Worm (Caenorhabditis elegans) whole organism, young adult: ENCODE results near the gene F22B5.6.

Experiments
- B0261.1 ChIP-seq: sonication (generic microtip); optimal IDR thresholded peaks from 2 replicates; lab custom pipeline; 2016; ENCODE audit warnings: mild to moderate bottlenecking, missing genetic modification characterization, moderate library complexity, missing compliant biosample characterization
- B0336.3 ChIP-seq: fragments of 200-800 bp; sonication (Bioruptor generic); IDR thresholded peaks from 2 replicates; pipeline ENCODE4 v1.3.6; 2022; ENCODE audit warnings: missing genetic modification characterization, missing compliant biosample characterization
- C17E4.6 ChIP-seq: fragments of 200-800 bp; sonication (Bioruptor generic); IDR thresholded peaks from 2 replicates; pipeline ENCODE4 v1.3.6; 2022; ENCODE audit warnings: missing genetic modification reagents, missing genetic modification characterization, missing compliant biosample characterization
- F22D6.2 ChIP-seq: sonication (generic microtip); optimal IDR thresholded peaks from 2 replicates; lab custom pipeline; 2016; ENCODE audit warnings: mild to moderate bottlenecking, missing genetic modification characterization, missing compliant biosample characterization
- F23B12.7 ChIP-seq: sonication (generic microtip); optimal IDR thresholded peaks from 2 replicates; lab custom pipeline; 2017; ENCODE audit warnings: missing genetic modification characterization, mild to moderate bottlenecking, missing compliant biosample characterization, antibody characterized with exemption, moderate library complexity; ENCODE audit not compliant: insufficient read depth
- F37B4.10 ChIP-seq: fragments of 200-800 bp; sonication (Bioruptor generic); IDR thresholded peaks from 2 replicates; pipeline ENCODE4 v1.3.6; 2022; ENCODE audit warnings: missing genetic modification characterization, missing compliant biosample characterization
- K11D2.4 ChIP-seq: fragments of 200-800 bp; sonication (Bioruptor generic); IDR thresholded peaks from 2 replicates; pipeline ENCODE4 v1.3.6; 2022; ENCODE audit warnings: missing genetic modification reagents, missing genetic modification characterization, missing compliant biosample characterization
- K12H6.12 ChIP-seq: fragments of 200-800 bp; sonication (Bioruptor generic); optimal IDR thresholded peaks from 2 replicates; lab custom pipeline; 2018; ENCODE audit warnings: mild to moderate bottlenecking, missing genetic modification characterization, missing compliant biosample characterization
- Y53G8AR.9 ChIP-seq: fragments of 200-800 bp; sonication (Bioruptor generic); conservative IDR thresholded peaks from 2 replicates; pipeline ENCODE4 v1.3.6; 2022; ENCODE audit warnings: missing genetic modification reagents, missing genetic modification characterization, missing compliant biosample characterization
- Y56A3A.18 ChIP-seq: fragments of 200-800 bp; sonication (Bioruptor generic); IDR thresholded peaks from 2 replicates; pipeline ENCODE4 v1.3.6; 2022; ENCODE audit warnings: missing genetic modification reagents, missing genetic modification characterization, missing compliant biosample characterization
- Y67H2A.10 ChIP-seq: fragments of 200-800 bp; sonication (Bioruptor generic); conservative IDR thresholded peaks from 2 replicates; pipeline ENCODE4 v1.3.6; 2022; ENCODE audit warnings: missing genetic modification reagents, missing genetic modification characterization, missing compliant biosample characterization
- ama-1 ChIP-seq, 3 experiments: fragments of 150-350 bp in 1 of 3; sonication (generic microtip) in 2 of 3; optimal IDR thresholded peaks; 2 replicates each; lab custom pipeline; 2014 to 2018; ENCODE audit warnings: missing biosample characterization in 2 of 3, missing genetic modification characterization in 2 of 3, missing genetic modification reagents in 2 of 3
- attf-6 ChIP-seq: fragments of 200-800 bp; sonication (Bioruptor generic); IDR thresholded peaks from 2 replicates; pipeline ENCODE4 v1.3.6; 2022; ENCODE audit warnings: missing genetic modification reagents, missing genetic modification characterization, missing compliant biosample characterization
- bed-1 ChIP-seq: fragments of 200-800 bp; sonication (Bioruptor generic); IDR thresholded peaks from 2 replicates; pipeline ENCODE4 v1.3.6; 2022; ENCODE audit warnings: missing genetic modification reagents, missing genetic modification characterization, missing compliant biosample characterization
- bed-2 ChIP-seq: fragments of 200-800 bp; sonication (Bioruptor generic); IDR thresholded peaks from 2 replicates; pipeline ENCODE4 v1.3.6; 2022; ENCODE audit warnings: missing genetic modification reagents, missing genetic modification characterization, missing compliant biosample characterization
- cebp-1 ChIP-seq, 2 experiments: fragments of 200-800 bp in 1 of 2; sonication (Bioruptor generic) in 1 of 2; sonication (generic microtip) in 1 of 2; IDR thresholded peaks in 1 of 2; optimal IDR thresholded peaks in 1 of 2; 2 replicates each; pipeline versions ENCODE4 v1.3.6 to Lab custom; 2017 to 2022; ENCODE audit warnings: missing compliant biosample characterization in 2 of 2, missing genetic modification characterization in 2 of 2, mild to moderate bottlenecking in 1 of 2, missing genetic modification reagents in 1 of 2, moderate library complexity in 1 of 2
- ceh-100 ChIP-seq: fragments of 200-800 bp; sonication (Bioruptor generic); IDR thresholded peaks from 2 replicates; pipeline ENCODE4 v1.3.6; 2022; ENCODE audit warnings: missing genetic modification reagents, missing genetic modification characterization, missing compliant biosample characterization
- ceh-91 ChIP-seq: fragments of 200-800 bp; sonication (Bioruptor generic); IDR thresholded peaks from 2 replicates; pipeline ENCODE4 v1.3.6; 2022; ENCODE audit warnings: missing genetic modification reagents, missing genetic modification characterization, missing compliant biosample characterization
- chd-7 ChIP-seq: sonication (generic microtip); optimal IDR thresholded peaks from 2 replicates; lab custom pipeline; 2016; ENCODE audit warnings: mild to moderate bottlenecking, missing genetic modification characterization, moderate library complexity, missing compliant biosample characterization
- efl-1 ChIP-seq: fragments of 150-350 bp; optimal IDR thresholded peaks from 2 replicates; lab custom pipeline; 2014; ENCODE audit warnings: missing biosample characterization, missing genetic modification reagents, missing genetic modification characterization
- egl-44 ChIP-seq: fragments of 200-800 bp; sonication (Bioruptor generic); IDR thresholded peaks from 2 replicates; pipeline ENCODE4 v1.3.6; 2022; ENCODE audit warnings: missing genetic modification reagents, missing genetic modification characterization, missing compliant biosample characterization
- ekl-4 ChIP-seq: fragments of 200-800 bp; sonication (Bioruptor generic); IDR thresholded peaks from 2 replicates; pipeline ENCODE4 v1.3.6; 2022; ENCODE audit warnings: missing genetic modification reagents, missing genetic modification characterization, missing compliant biosample characterization
- fkh-3 ChIP-seq: sonication (generic microtip); optimal IDR thresholded peaks from 2 replicates; lab custom pipeline; 2016; ENCODE audit warnings: mild to moderate bottlenecking, missing genetic modification characterization, missing compliant biosample characterization
- gei-17 ChIP-seq: fragments of 200-800 bp; sonication (Bioruptor generic); optimal IDR thresholded peaks from 2 replicates; lab custom pipeline; 2018; ENCODE audit warnings: mild to moderate bottlenecking, missing genetic modification characterization, missing compliant biosample characterization
- hlh-26 ChIP-seq: fragments of 200-800 bp; sonication (Bioruptor generic); conservative IDR thresholded peaks from 2 replicates; pipeline ENCODE4 v1.3.6; 2022; ENCODE audit warnings: missing genetic modification reagents, missing genetic modification characterization, missing compliant biosample characterization
- hrde-1 ChIP-seq: sonication (generic microtip); optimal IDR thresholded peaks from 2 replicates; lab custom pipeline; 2016; ENCODE audit warnings: missing genetic modification characterization, mild to moderate bottlenecking, missing compliant biosample characterization, moderate library complexity, missing genotype, missing genetic modification reagents, borderline replicate concordance
- hsf-1 ChIP-seq: fragments of 200-800 bp; sonication (Bioruptor generic); IDR thresholded peaks from 2 replicates; pipeline ENCODE4 v1.3.6; 2022; ENCODE audit warnings: missing genetic modification reagents, missing genetic modification characterization, missing compliant biosample characterization
- lag-1 ChIP-seq: fragments of 200-800 bp; sonication (Bioruptor generic); IDR thresholded peaks from 2 replicates; pipeline ENCODE4 v1.3.6; 2022; ENCODE audit warnings: missing genetic modification reagents, missing genetic modification characterization, missing compliant biosample characterization
- let-526 ChIP-seq: fragments of 200-800 bp; sonication (Bioruptor generic); IDR thresholded peaks from 2 replicates; pipeline ENCODE4 v1.3.6; 2022; ENCODE audit warnings: missing genetic modification reagents, missing genetic modification characterization, missing compliant biosample characterization
- lin-26 ChIP-seq: fragments of 200-800 bp; sonication (Bioruptor generic); IDR thresholded peaks from 2 replicates; pipeline ENCODE4 v1.3.6; 2022; ENCODE audit warnings: missing genetic modification reagents, missing genetic modification characterization, missing compliant biosample characterization
- madf-8 ChIP-seq: fragments of 200-800 bp; sonication (Bioruptor generic); conservative IDR thresholded peaks from 2 replicates; pipeline ENCODE4 v1.3.6; 2022; ENCODE audit warnings: missing genetic modification reagents, missing genetic modification characterization, missing compliant biosample characterization
- mxl-1 ChIP-seq: sonication (generic microtip); optimal IDR thresholded peaks from 2 replicates; lab custom pipeline; 2016; ENCODE audit warnings: missing genetic modification characterization, missing compliant biosample characterization
- nfyb-1 ChIP-seq: fragments of 200-800 bp; sonication (Bioruptor generic); IDR thresholded peaks from 2 replicates; pipeline ENCODE4 v1.3.6; 2022; ENCODE audit warnings: missing genetic modification reagents, missing genetic modification characterization, missing compliant biosample characterization
- nhr-80 ChIP-seq: sonication (generic microtip); optimal IDR thresholded peaks from 2 replicates; lab custom pipeline; 2016; ENCODE audit warnings: missing genetic modification characterization, missing compliant biosample characterization
- pbrm-1 ChIP-seq: fragments of 200-800 bp; sonication (Bioruptor generic); IDR thresholded peaks from 2 replicates; pipeline ENCODE4 v1.3.6; 2022; ENCODE audit warnings: missing genetic modification reagents, missing genetic modification characterization, missing compliant biosample characterization
- snpc-1.1 ChIP-seq: sonication (generic microtip); optimal IDR thresholded peaks from 2 replicates; lab custom pipeline; 2017; ENCODE audit warnings: missing genetic modification characterization, mild to moderate bottlenecking, missing compliant biosample characterization, antibody characterized with exemption, moderate library complexity, missing genotype, missing genetic modification reagents; ENCODE audit not compliant: insufficient read depth
- unc-130 ChIP-seq: sonication (generic microtip); optimal IDR thresholded peaks from 2 replicates; lab custom pipeline; 2016; ENCODE audit warnings: missing genetic modification reagents, missing genetic modification characterization, missing compliant biosample characterization
- unc-62 ChIP-seq: fragments of 150-350 bp; optimal IDR thresholded peaks from 2 replicates; lab custom pipeline; 2014; ENCODE audit warnings: missing biosample characterization, missing genetic modification reagents, missing genetic modification characterization
- zim-3 ChIP-seq: sonication (generic microtip); optimal IDR thresholded peaks from 2 replicates; lab custom pipeline; 2017; ENCODE audit warnings: mild to moderate bottlenecking, missing genetic modification characterization, moderate library complexity, missing compliant biosample characterization
- ztf-3 ChIP-seq: fragments of 200-800 bp; sonication (Bioruptor generic); optimal IDR thresholded peaks from 2 replicates; lab custom pipeline; 2018; ENCODE audit warnings: mild to moderate bottlenecking, missing genetic modification characterization, missing compliant biosample characterization

The F22B5.6 gene

DNA sequence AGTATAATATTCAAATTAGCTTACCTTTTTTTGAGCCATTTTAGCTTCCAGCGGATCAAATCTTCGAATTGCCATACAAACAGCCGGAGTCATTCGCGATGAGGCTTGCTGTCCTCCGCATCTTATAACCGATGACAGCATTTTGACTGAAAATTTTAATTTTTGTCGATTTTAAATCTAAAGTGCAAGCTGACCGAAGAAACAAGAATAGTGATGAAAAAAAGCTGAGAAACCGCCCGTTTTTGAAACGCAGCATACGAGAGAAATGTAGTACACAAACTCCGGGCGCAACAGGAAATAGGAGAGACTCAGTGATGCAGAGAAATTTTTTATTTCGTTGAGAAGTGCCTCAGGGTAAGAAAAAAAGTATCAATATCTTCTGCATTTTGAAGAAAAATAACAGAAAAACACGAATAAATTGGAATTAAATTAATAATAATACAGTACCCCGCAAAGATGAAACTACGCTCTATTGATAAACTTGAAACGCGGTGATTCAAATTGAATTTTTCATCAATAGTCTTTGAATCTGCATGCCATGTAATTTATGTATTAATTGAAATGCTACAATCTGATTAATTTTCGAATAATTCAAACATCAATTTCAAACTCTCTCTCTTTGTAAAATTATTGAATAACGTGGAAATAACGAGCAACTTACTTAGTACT, 27.3 kb upstream of the F22B5.6 start (continued):
- TF ChIP-seq ama-1 (optimal IDR thresholded peaks at IDR 0.05; lab: Kevin White, UChicago): peak; percentile 61
- no peak for TF ChIP-seq ama-1 (GFP tag; optimal IDR thresholded peaks at IDR 0.05; lab: Kevin White, UChicago)
- TF ChIP-seq egl-44 (GFP tag; lab: Robert Waterston, UW): no peak
- no peak for TF ChIP-seq mxl-1 (tag; lab: Kevin White, UChicago)
- no peak for TF ChIP-seq nfyb-1 (GFP tag; lab: Robert Waterston, UW)
- TF ChIP-seq fkh-3 (tag; lab: Kevin White, UChicago): no peak
- no peak for TF ChIP-seq unc-62 (GFP tag; lab: Kevin White, UChicago)
- TF ChIP-seq hrde-1 (tag; lab: Kevin White, UChicago): no peak
- TF ChIP-seq nhr-80 (tag; lab: Kevin White, UChicago): peak; percentile 24
- TF ChIP-seq zim-3 (tag; lab: Kevin White, UChicago): no peak
- TF ChIP-seq bed-2 (GFP tag; lab: Robert Waterston, UW): no peak
- no peak for TF ChIP-seq F22D6.2 (tag; lab: Kevin White, UChicago)
- TF ChIP-seq ceh-91 (GFP tag; lab: Robert Waterston, UW): no peak
- no peak for TF ChIP-seq hlh-26
- TF ChIP-seq C17E4.6 (GFP tag; lab: Robert Waterston, UW): no peak
- no peak for TF ChIP-seq snpc-1.1 (tag; lab: Kevin White, UChicago)
- TF ChIP-seq F37B4.10 (GFP tag; lab: Robert Waterston, UW): no peak
- TF ChIP-seq ceh-100 (GFP tag; lab: Robert Waterston, UW): no peak
- TF ChIP-seq pbrm-1 (GFP tag; lab: Robert Waterston, UW): no peak
- no peak for TF ChIP-seq unc-130
- TF ChIP-seq Y56A3A.18 (GFP tag; lab: Robert Waterston, UW): no peak

DNA sequence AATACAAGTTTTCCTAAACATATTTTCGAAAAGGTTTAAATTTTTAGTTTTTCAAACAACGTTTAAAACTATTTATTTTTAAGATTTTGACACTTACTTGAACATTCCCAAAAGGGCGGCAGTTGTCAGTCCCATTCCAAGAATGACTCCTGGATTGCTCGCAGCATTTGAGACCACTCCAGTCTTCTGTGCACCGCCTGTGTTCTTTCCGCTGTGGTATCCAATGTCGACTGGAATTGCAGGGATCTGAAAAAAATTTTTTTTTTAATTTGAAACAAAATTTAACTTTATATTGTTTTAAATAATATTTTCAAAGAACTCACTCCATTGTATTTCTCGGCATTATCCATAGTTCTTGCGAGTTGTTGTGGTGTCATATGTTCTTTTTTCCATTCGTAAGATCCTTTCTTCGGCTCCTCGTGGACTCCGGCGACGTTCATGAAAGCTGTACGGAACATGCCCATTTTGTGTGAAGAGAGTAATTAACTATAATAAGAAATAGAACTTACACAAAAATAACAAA, 25.8 kb upstream of the F22B5.6 start, which contains the start of gene M05D6.5:
Gene M05D6.5 (minus strand): TSS at position 473 of the 523 bp plus-strand sequence.
- TF ChIP-seq B0336.3 (0 out of 2 replicates have a peak, but pooled peaks have one; percentile 13), madf-8 (GFP tag; lab: Robert Waterston, UW) (no peak), ama-1 (optimal IDR thresholded peaks at IDR 0.05; lab: Kevin White, UChicago) (peak; percentile 83), ama-1 (GFP tag; optimal IDR thresholded peaks at IDR 0.05; lab: Kevin White, UChicago) (no peak), lin-26 (GFP tag; lab: Robert Waterston, UW) (0 out of 2 replicates have a peak, but pooled peaks have one; percentile 8), Y53G8AR.9 (GFP tag; lab: Robert Waterston, UW) (0 out of 2 replicates have a peak, but pooled peaks have one; percentile 13), ekl-4 (0 out of 2 replicates have a peak, but pooled peaks have one; percentile 40), attf-6 (GFP tag; lab: Robert Waterston, UW) (no peak)
- TF ChIP-seq, all 124 proteins: peak for 5

DNA sequence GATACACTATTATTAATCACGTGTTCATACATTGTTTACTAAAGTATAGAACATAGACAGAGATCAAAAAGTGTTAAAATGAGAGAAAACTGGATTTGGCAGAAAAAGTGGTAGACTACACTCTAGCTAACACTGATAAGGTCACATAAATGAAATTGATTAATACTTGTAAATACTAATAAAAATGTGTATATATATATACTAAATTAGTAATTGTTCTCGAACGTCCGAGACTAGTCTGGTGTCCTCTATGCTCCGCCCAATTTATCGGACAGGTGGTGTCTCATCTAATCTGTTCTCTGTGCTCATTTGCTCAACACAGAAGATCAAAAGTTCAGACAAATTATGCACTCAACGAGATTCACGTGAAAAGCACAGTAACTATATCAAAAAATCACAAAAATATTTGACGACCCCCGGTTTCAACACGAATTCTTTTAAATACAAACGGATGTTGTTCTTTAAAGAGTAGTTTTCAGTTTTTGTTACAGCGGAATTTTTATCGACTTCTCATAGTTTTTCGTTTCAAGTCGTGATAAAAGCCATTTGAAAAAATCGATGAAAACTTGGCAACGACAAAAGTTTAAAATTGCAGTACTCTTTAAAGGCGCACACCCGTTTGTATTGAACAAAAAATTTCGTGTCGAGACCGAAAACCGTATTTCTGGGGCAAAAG, 25.2 kb upstream of the F22B5.6 start:
- TF ChIP-seq ceh-100 (GFP tag; lab: Robert Waterston, UW) (no peak), madf-8 (GFP tag; lab: Robert Waterston, UW) (no peak), lag-1 (GFP tag; lab: Robert Waterston, UW) (no peak), ztf-3 (no peak), F23B12.7 (tag; lab: Kevin White, UChicago) (peak; percentile 19), efl-1 (GFP tag; lab: Kevin White, UChicago) (no peak), K11D2.4 (GFP tag; lab: Robert Waterston, UW) (peak; percentile 12; the same call in 1 of the 2 replicates), B0261.1 (tag; lab: Kevin White, UChicago) (no peak), pbrm-1 (GFP tag; lab: Robert Waterston, UW) (0 out of 2 replicates have a peak, but pooled peaks have one; percentile 26), ama-1 (optimal IDR thresholded peaks at IDR 0.05; lab: Kevin White, UChicago) (no peak), ama-1 (GFP tag; optimal IDR thresholded peaks at IDR 0.05; lab: Kevin White, UChicago) (no peak), let-526 (GFP tag; lab: Robert Waterston, UW) (0 out of 2 replicates have a peak, but pooled peaks have one; percentile 6), cebp-1 (GFP tag; IDR thresholded peaks at IDR 0.05; lab: Robert Waterston, UW) (no peak), cebp-1 (tag; optimal IDR thresholded peaks at IDR 0.05; lab: Kevin White, UChicago) (peak; percentile 31), K12H6.12 (peak; percentile 18), Y53G8AR.9 (GFP tag; lab: Robert Waterston, UW) (0 out of 2 replicates have a peak, but pooled peaks have one; percentile 16), nfyb-1 (GFP tag; lab: Robert Waterston, UW) (no peak), hsf-1 (GFP tag; lab: Robert Waterston, UW) (peak; percentile 81), chd-7 (tag; lab: Kevin White, UChicago) (peak; percentile 23), lin-26 (GFP tag; lab: Robert Waterston, UW) (no peak), bed-1 (GFP tag; lab: Robert Waterston, UW) (no peak), Y67H2A.10 (no peak), gei-17 (GFP tag; lab: Kevin White, UChicago) (peak; percentile 3)
